Worm (Caenorhabditis elegans): ENCODE data around the gene Y113G7B.11.

Gene Y113G7B.11

ce11 chrV:20233743-20234142 lies 18.6 kb upstream of the Y113G7B.11 start, which contains the start of gene Y113G7B.15 (continued):
- TF ChIP-seq dpl-1 (GFP tag; optimal IDR thresholded peaks at IDR 0.05) (no peak), B0261.1 (tag; optimal IDR thresholded peaks at IDR 0.05) (no peak), sdz-38 (tag; optimal IDR thresholded peaks at IDR 0.05) (no peak), C17E4.6 (GFP tag; IDR thresholded peaks at IDR 0.05) (no peak)

- TF ChIP-seq hrde-1 (tag; optimal IDR thresholded peaks at IDR 0.05; ENCODE audit: borderline replicate concordance) (no peak), hmg-1.2 (GFP tag; IDR thresholded peaks at IDR 0.05) (no peak), ekl-4 (GFP tag; IDR thresholded peaks at IDR 0.05) (no peak), madf-3 (GFP tag; IDR thresholded peaks at IDR 0.05) (no peak), ZK185.1 (tag; optimal IDR thresholded peaks at IDR 0.05; ENCODE audit: poor library complexity, severe bottlenecking) (no peak), cebp-1 (GFP tag; IDR thresholded peaks at IDR 0.05) (no peak), cebp-1 (tag; optimal IDR thresholded peaks at IDR 0.05) (peak; percentile 50), Y67H2A.10 (GFP tag; conservative IDR thresholded peaks at IDR 0.05) (no peak), nhr-179 (tag; optimal IDR thresholded peaks at IDR 0.05) (no peak), sptf-2 (GFP tag; optimal IDR thresholded peaks at IDR 0.05) (no peak), nhr-80 (tag; optimal IDR thresholded peaks at IDR 0.05) (peak; percentile 65)
These were observed 10.2 kb upstream of the Y113G7B.11 start for ce11 chrV:20225312-20225711.

ce11 chrV:20223725-20224124 lies 8.6 kb upstream of the Y113G7B.11 start:
- TF ChIP-seq rpc-1 (optimal IDR thresholded peaks at IDR 0.05) (peak; percentile 15), rpc-1 (tag; optimal IDR thresholded peaks at IDR 0.05) (peak; percentile 60), B0035.1 (tag; optimal IDR thresholded peaks at IDR 0.05) (no peak), tbp1 (GFP tag; optimal IDR thresholded peaks at IDR 0.05) (peak; percentile 63)

- TF ChIP-seq madf-3 (GFP tag; IDR thresholded peaks at IDR 0.05) (no peak), egrh-3 (GFP tag; IDR thresholded peaks at IDR 0.05) (no peak), Y56A3A.18 (GFP tag; IDR thresholded peaks at IDR 0.05) (no peak)
These were observed 5.5 kb upstream of the Y113G7B.11 start for ce11 chrV:20220604-20221003.

ce11 chrV:20213097-20213496 lies 2.0 kb downstream of the Y113G7B.11 start:
- TF ChIP-seq ceh-100 (GFP tag; IDR thresholded peaks at IDR 0.05) (no peak), let-526 (GFP tag; IDR thresholded peaks at IDR 0.05) (no peak), K11D2.4 (GFP tag; IDR thresholded peaks at IDR 0.05) (no peak), pha-4 (tag; optimal IDR thresholded peaks at IDR 0.05) (no peak), attf-3 (GFP tag; conservative IDR thresholded peaks at IDR 0.05) (no peak), tbx-9 (tag; optimal IDR thresholded peaks at IDR 0.05; ENCODE audit: borderline replicate concordance) (no peak), hmg-20 (GFP tag; IDR thresholded peaks at IDR 0.05) (no peak), ztf-3 (GFP tag; optimal IDR thresholded peaks at IDR 0.05) (no peak), F57C9.4 (tag; optimal IDR thresholded peaks at IDR 0.05) (no peak), pbrm-1 (GFP tag; IDR thresholded peaks at IDR 0.05) (no peak), ztf-18 (tag; optimal IDR thresholded peaks at IDR 0.05) (no peak)

ce11 chrV:20212584-20212983 lies 2.5 kb downstream of the Y113G7B.11 start, which contains the start of gene Y113G7B.12:
Gene Y113G7B.12 (minus strand): TSS chrV:20212684.
- no peak for TF ChIP-seq D2030.7 (GFP tag; IDR thresholded peaks at IDR 0.05)
- TF ChIP-seq rec-8 (tag; optimal IDR thresholded peaks at IDR 0.05): no peak
- no peak for TF ChIP-seq attf-3 (GFP tag; conservative IDR thresholded peaks at IDR 0.05)
- TF ChIP-seq ccch-3 (GFP tag; optimal IDR thresholded peaks at IDR 0.05): no peak
- TF ChIP-seq dpff-1 (tag; optimal IDR thresholded peaks at IDR 0.05): no peak
- TF ChIP-seq nhr-179 (tag; optimal IDR thresholded peaks at IDR 0.05): no peak
- no peak for TF ChIP-seq nhr-120 (GFP tag; IDR thresholded peaks at IDR 0.05)
- no peak for TF ChIP-seq ztf-6 (GFP tag; IDR thresholded peaks at IDR 0.05)
- no peak for TF ChIP-seq sptf-2 (GFP tag; optimal IDR thresholded peaks at IDR 0.05)
- TF ChIP-seq mes-4 (tag; optimal IDR thresholded peaks at IDR 0.05): no peak
- TF ChIP-seq akir-1 (GFP tag; optimal IDR thresholded peaks at IDR 0.05): no peak
- TF ChIP-seq xnd-1 (tag; optimal IDR thresholded peaks at IDR 0.05): no peak
- TF ChIP-seq ceh-58 (GFP tag; IDR thresholded peaks at IDR 0.05): no peak
- no peak for TF ChIP-seq B0336.3 (GFP tag; IDR thresholded peaks at IDR 0.05)
- TF ChIP-seq hmg-20 (GFP tag; IDR thresholded peaks at IDR 0.05): no peak

All from whole organism, young adult.